Worm (Caenorhabditis elegans): Measurements from ENCODE around the gene unc-96.

ce11 chrX:581754-582153 is 39.3 kb downstream of the unc-96 start:
- no peak for TF ChIP-seq ztf-11 (tag; optimal IDR thresholded peaks at IDR 0.05)
- TF ChIP-seq nhr-90 (tag; optimal IDR thresholded peaks at IDR 0.05; ENCODE audit: poor library complexity), result no peak
- TF ChIP-seq nhr-237 (tag; optimal IDR thresholded peaks at IDR 0.05), result no peak
- no peak for TF ChIP-seq lin-13 (GFP tag; optimal IDR thresholded peaks at IDR 0.05)
- no peak for TF ChIP-seq snpc-4 (tag; optimal IDR thresholded peaks at IDR 0.05)
- no peak for TF ChIP-seq C34B4.2 (tag; optimal IDR thresholded peaks at IDR 0.05)
- TF ChIP-seq mab-9 (GFP tag; IDR thresholded peaks at IDR 0.05), result no peak
- TF ChIP-seq blmp-1 (tag; optimal IDR thresholded peaks at IDR 0.05), result no peak
- no peak for TF ChIP-seq ceh-8 (GFP tag; optimal IDR thresholded peaks at IDR 0.05)
- no peak for TF ChIP-seq ama-1 (optimal IDR thresholded peaks at IDR 0.05)
- no peak for TF ChIP-seq unc-86 (tag; optimal IDR thresholded peaks at IDR 0.05)
- no peak for TF ChIP-seq fos-1 (tag; optimal IDR thresholded peaks at IDR 0.05)
- no peak for TF ChIP-seq nhr-28 (tag; optimal IDR thresholded peaks at IDR 0.05)
- TF ChIP-seq zag-1 (tag; optimal IDR thresholded peaks at IDR 0.05), result no peak
